Fruit fly (Drosophila melanogaster) whole organism, embryonic: ENCODE results near the gene spel1.

ENCODE experiments used
- Awh ChIP-seq: fragments of 200-800 bp; sonication (Bioruptor generic); IDR thresholded peaks from 2 replicates; pipeline ENCODE4, ENCODE4 v1.3.6; 2022; ENCODE audit warnings: missing biosample characterization, missing genetic modification characterization
- CG10209 ChIP-seq: fragments of 200-800 bp; sonication (Bioruptor generic); optimal IDR thresholded peaks from 3 replicates; lab custom pipeline; 2017; ENCODE audit warnings: missing biosample characterization, mild to moderate bottlenecking, missing genetic modification characterization, missing genetic modification reagents
- CG12155 ChIP-seq: fragments of 200-800 bp; sonication (Bioruptor generic); optimal IDR thresholded peaks from 3 replicates; lab custom pipeline; 2016; ENCODE audit warnings: missing biosample characterization, missing genetic modification characterization
- CG15479 ChIP-seq: fragments of 200-800 bp; sonication (Bioruptor generic); optimal IDR thresholded peaks from 3 replicates; lab custom pipeline; 2019; ENCODE audit warnings: missing biosample characterization, mild to moderate bottlenecking, missing genetic modification characterization, moderate library complexity
- CG16863 ChIP-seq: fragments of 200-800 bp; sonication (Bioruptor generic); optimal IDR thresholded peaks from 3 replicates; lab custom pipeline; 2016; ENCODE audit warnings: missing biosample characterization, missing genetic modification characterization
- CG31388 ChIP-seq: fragments of 200-800 bp; sonication (Bioruptor generic); optimal IDR thresholded peaks from 2 replicates; lab custom pipeline; 2016; ENCODE audit warnings: missing biosample characterization, missing genetic modification characterization
- CG3163 ChIP-seq: fragments of 200-800 bp; sonication (Bioruptor generic); optimal IDR thresholded peaks from 3 replicates; lab custom pipeline; 2016; ENCODE audit warnings: missing biosample characterization, missing genetic modification characterization
- CG3407 ChIP-seq: fragments of 200-800 bp; sonication (Bioruptor generic); optimal IDR thresholded peaks from 2 replicates; lab custom pipeline; 2018; ENCODE audit warnings: missing biosample characterization, mild to moderate bottlenecking, missing genetic modification characterization
- CG4328 ChIP-seq: fragments of 200-800 bp; sonication (Bioruptor generic); optimal IDR thresholded peaks from 3 replicates; lab custom pipeline; 2017; ENCODE audit warnings: missing biosample characterization, missing genetic modification reagents, missing genetic modification characterization
- CG9727 ChIP-seq: fragments of 200-800 bp; sonication (Bioruptor generic); optimal IDR thresholded peaks from 3 replicates; lab custom pipeline; 2017; ENCODE audit warnings: missing biosample characterization, mild to moderate bottlenecking, missing genetic modification characterization
- D19A ChIP-seq: fragments of 200-800 bp; optimal IDR thresholded peaks from 3 replicates; lab custom pipeline; 2019; ENCODE audit warnings: missing biosample characterization, mild to moderate bottlenecking, missing genetic modification characterization, moderate library complexity
- Doc3 ChIP-seq: fragments of 200-800 bp; sonication (Bioruptor generic); IDR thresholded peaks from 3 replicates; pipeline ENCODE4 v1.3.6; 2022; ENCODE audit warnings: missing biosample characterization, missing genetic modification characterization; ENCODE audit not compliant: partially characterized antibody
- Dp ChIP-seq: fragments of 200-800 bp; sonication (Bioruptor generic); optimal IDR thresholded peaks from 2 replicates; lab custom pipeline; 2018; ENCODE audit warnings: missing biosample characterization, mild to moderate bottlenecking, missing genetic modification characterization, moderate library complexity
- E2f2 ChIP-seq: fragments of 200-800 bp; sonication (Bioruptor generic); IDR thresholded peaks from 2 replicates; pipeline ENCODE4 v1.3.6; 2022; ENCODE audit warnings: missing biosample characterization, missing genetic modification characterization
- Gug ChIP-seq: fragments of 200-800 bp; sonication (Bioruptor generic); IDR thresholded peaks from 4 replicates; pipeline ENCODE4 v1.3.6; 2022; ENCODE audit warnings: missing biosample characterization, missing genetic modification characterization
- Hsf ChIP-seq: fragments of 200-800 bp; sonication (Bioruptor generic); optimal IDR thresholded peaks from 3 replicates; lab custom pipeline; 2016; ENCODE audit warnings: missing biosample characterization, missing genetic modification characterization
- Lim3 ChIP-seq: fragments of 200-800 bp; sonication (Bioruptor generic); IDR thresholded peaks from 2 replicates; pipeline ENCODE4 v1.3.6; 2022; ENCODE audit warnings: missing biosample characterization, missing genetic modification characterization
- MESR4 ChIP-seq: fragments of 200-800 bp; sonication (Bioruptor generic); optimal IDR thresholded peaks from 2 replicates; lab custom pipeline; 2018; ENCODE audit warnings: missing biosample characterization, mild to moderate bottlenecking, missing genetic modification characterization, moderate library complexity
- Max ChIP-seq: fragments of 200-800 bp; sonication (Bioruptor generic); optimal IDR thresholded peaks from 2 replicates; lab custom pipeline; 2016; ENCODE audit warnings: missing biosample characterization, mild to moderate bottlenecking, missing genetic modification characterization
- Ptx1 ChIP-seq: fragments of 200-800 bp; sonication (Bioruptor generic); IDR thresholded peaks from 2 replicates; pipeline ENCODE4 v1.3.6; 2022; ENCODE audit warnings: missing biosample characterization, missing genetic modification characterization
- Rfx ChIP-seq: fragments of 200-800 bp; sonication (Bioruptor generic); IDR thresholded peaks from 2 replicates; pipeline ENCODE4 v1.3.6; 2022; ENCODE audit warnings: missing biosample characterization, missing genetic modification characterization
- Vsx1 ChIP-seq: fragments of 200-800 bp; sonication (Bioruptor generic); optimal IDR thresholded peaks from 2 replicates; lab custom pipeline; 2017; ENCODE audit warnings: missing biosample characterization, mild to moderate bottlenecking, missing genetic modification characterization, missing genetic modification reagents
- abd-A ChIP-seq: fragments of 200-800 bp; sonication (Bioruptor generic); optimal IDR thresholded peaks from 3 replicates; lab custom pipeline; 2019; ENCODE audit warnings: missing biosample characterization, mild to moderate bottlenecking, missing genetic modification characterization, moderate library complexity
- ara ChIP-seq: fragments of 200-800 bp; sonication (Bioruptor generic); IDR thresholded peaks from 2 replicates; pipeline ENCODE4 v1.3.6; 2022; ENCODE audit warnings: missing biosample characterization, missing genetic modification characterization
- az2 ChIP-seq: fragments of 200-800 bp; sonication (Bioruptor generic); optimal IDR thresholded peaks from 3 replicates; lab custom pipeline; 2016; ENCODE audit warnings: missing biosample characterization, missing genetic modification characterization
- dpn ChIP-seq, 2 experiments: fragments of 200-800 bp; sonication (Bioruptor generic); optimal IDR thresholded peaks; 3 replicates each; lab custom pipeline; 2016; ENCODE audit warnings: missing biosample characterization in 2 of 2, missing genetic modification characterization in 2 of 2
- eyg ChIP-seq: fragments of 200-800 bp; sonication (Bioruptor generic); optimal IDR thresholded peaks from 3 replicates; lab custom pipeline; 2016; ENCODE audit warnings: missing biosample characterization, missing genetic modification characterization
- fru ChIP-seq: fragments of >200 bp; optimal IDR thresholded peaks from 2 replicates; lab custom pipeline; 2017
- gsb ChIP-seq: fragments of 200-800 bp; sonication (Bioruptor generic); IDR thresholded peaks from 2 replicates; pipeline ENCODE4 v1.3.6; 2022; ENCODE audit warnings: missing biosample characterization, missing genetic modification characterization
- jigr1 ChIP-seq: fragments of 200-800 bp; sonication (Bioruptor generic); IDR thresholded peaks from 3 replicates; pipeline ENCODE4 v1.3.6; 2022; ENCODE audit warnings: missing biosample characterization, missing genetic modification characterization
- lov ChIP-seq, 2 experiments: fragments of 200-800 bp in 1 of 2; fragments of >200 bp in 1 of 2; sonication (Bioruptor generic) in 1 of 2; IDR thresholded peaks in 1 of 2; optimal IDR thresholded peaks in 1 of 2; 2 replicates in 1 of 2; 3 replicates in 1 of 2; pipeline versions ENCODE4 v1.3.6 to Lab custom; 2017 to 2022; ENCODE audit warnings: missing biosample characterization in 1 of 2, missing genetic modification characterization in 1 of 2
- nerfin-2 ChIP-seq: fragments of 200-800 bp; sonication (Bioruptor generic); IDR thresholded peaks from 2 replicates; pipeline ENCODE4 v1.3.6; 2022; ENCODE audit warnings: missing biosample characterization, missing genetic modification characterization; ENCODE audit not compliant: partially characterized antibody
- oc ChIP-seq: fragments of 200-800 bp; sonication (Bioruptor generic); optimal IDR thresholded peaks from 2 replicates; lab custom pipeline; 2018; ENCODE audit warnings: missing biosample characterization, mild to moderate bottlenecking, missing genetic modification characterization, moderate library complexity
- p53 ChIP-seq: fragments of 200-800 bp; sonication (Bioruptor generic); optimal IDR thresholded peaks from 2 replicates; lab custom pipeline; 2016; ENCODE audit warnings: missing biosample characterization, missing genetic modification characterization
- pan ChIP-seq, 4 experiments: fragments of >200 bp in 3 of 4; fragments of 200-800 bp in 1 of 4; sonication (Bioruptor generic) in 1 of 4; optimal IDR thresholded peaks in 3 of 4; IDR thresholded peaks in 1 of 4; 2 replicates each; pipeline versions ENCODE4 v1.3.6 to Lab custom; 2017 to 2022; ENCODE audit warnings: missing biosample characterization in 2 of 4, missing genetic modification characterization in 2 of 4, mixed read lengths in 1 of 4
- sd ChIP-seq: fragments of 200-800 bp; sonication (Bioruptor generic); optimal IDR thresholded peaks from 3 replicates; lab custom pipeline; 2018; ENCODE audit warnings: missing biosample characterization, mild to moderate bottlenecking, missing genetic modification characterization, moderate library complexity
- shn ChIP-seq: fragments of 200-800 bp; sonication (Bioruptor generic); optimal IDR thresholded peaks from 3 replicates; lab custom pipeline; 2016; ENCODE audit warnings: missing biosample characterization, missing genetic modification characterization
- slbo ChIP-seq: fragments of 200-800 bp; sonication (Bioruptor generic); IDR thresholded peaks from 2 replicates; pipeline ENCODE4 v1.3.6; 2022; ENCODE audit warnings: missing biosample characterization, missing genetic modification characterization
- sr ChIP-seq: fragments of 200-800 bp; sonication (Bioruptor generic); IDR thresholded peaks from 3 replicates; pipeline ENCODE4 v1.3.6; 2022; ENCODE audit warnings: missing biosample characterization, missing genetic modification characterization
- vvl ChIP-seq: fragments of 200-800 bp; sonication (Bioruptor generic); IDR thresholded peaks from 2 replicates; pipeline ENCODE4 v1.3.6; 2022; ENCODE audit warnings: missing biosample characterization, missing genetic modification characterization

spel1 gene

dm6 chr2L:14411102-14411501, 49.2 kb downstream of the spel1 start (continued):
- no peak for TF ChIP-seq CG3407 (GFP tag; lab: Kevin White, UChicago)

- TF ChIP-seq p53 (no peak), D19A (tag; lab: Kevin White, UChicago) (peak; percentile 77)
Observed at dm6 chr2L:14413408-14413807, 51.5 kb downstream of the spel1 start.

- TF ChIP-seq D19A (tag; lab: Kevin White, UChicago) (no peak), Doc3 (GFP tag; lab: Robert Waterston, UW) (no peak), fru (lab: Kevin White, UChicago) (no peak), CG12155 (GFP tag; lab: Kevin White, UChicago) (no peak), ara (GFP tag; lab: Robert Waterston, UW) (0 out of 2 replicates have a peak, but pooled peaks have one; percentile 26), sr (GFP tag; lab: Robert Waterston, UW) (peak; percentile 48; the same call in 1 of the 3 replicates), Gug (GFP tag; lab: Robert Waterston, UW) (no peak), eyg (GFP tag; lab: Kevin White, UChicago) (no peak), Dp (GFP tag; lab: Kevin White, UChicago) (no peak), Hsf (no peak), Lim3 (GFP tag; lab: Robert Waterston, UW) (no peak), Ptx1 (GFP tag; lab: Robert Waterston, UW) (no peak), lov (optimal IDR thresholded peaks at IDR 0.05; lab: Kevin White, UChicago) (no peak), lov (GFP tag; IDR thresholded peaks at IDR 0.05; lab: Robert Waterston, UW) (no peak), pan (optimal IDR thresholded peaks at IDR 0.05; lab: Kevin White, UChicago) (no peak), pan (GFP tag; optimal IDR thresholded peaks at IDR 0.05 in 1 of 2, IDR thresholded peaks at IDR 0.05 in 1 of 2) (no peak), CG31388 (no peak), shn (GFP tag; lab: Kevin White, UChicago) (no peak), slbo (GFP tag; lab: Robert Waterston, UW) (no peak), dpn (GFP tag; optimal IDR thresholded peaks at IDR 0.05; lab: Kevin White, UChicago) (no peak), CG10209 (GFP tag; lab: Kevin White, UChicago) (no peak), CG15479 (GFP tag; lab: Kevin White, UChicago) (no peak), MESR4 (no peak), CG3163 (GFP tag; lab: Kevin White, UChicago) (no peak), Rfx (no peak), Vsx1 (GFP tag; lab: Kevin White, UChicago) (peak; percentile 31), az2 (GFP tag; lab: Kevin White, UChicago) (no peak), CG9727 (GFP tag; lab: Kevin White, UChicago) (no peak), CG4328 (no peak), E2f2 (GFP tag; lab: Robert Waterston, UW) (no peak), nerfin-2 (no peak), vvl (GFP tag; lab: Robert Waterston, UW) (0 out of 2 replicates have a peak, but pooled peaks have one; percentile 9), sd (tag; lab: Kevin White, UChicago) (peak; percentile 85), Awh (peak; percentile 96), jigr1 (GFP tag; lab: Robert Waterston, UW) (no peak), gsb (GFP tag; lab: Robert Waterston, UW) (no peak), Max (GFP tag; lab: Kevin White, UChicago) (no peak), abd-A (tag; lab: Kevin White, UChicago) (peak; percentile 95), CG16863 (GFP tag; lab: Kevin White, UChicago) (no peak), oc (tag; lab: Kevin White, UChicago) (peak; percentile 84)
Observed at dm6 chr2L:14414291-14414893, 52.5 kb downstream of the spel1 start.
